Worm (Caenorhabditis elegans) whole organism, L2 larva: Measurements from ENCODE around the gene epg-4.

Experiments
- C34F6.9 ChIP-seq: fragments of 150-350 bp; optimal IDR thresholded peaks from 2 replicates; lab custom pipeline; 2014; ENCODE audit warnings: missing biosample characterization, missing genetic modification characterization
- F13H6.1 ChIP-seq: sonication (generic microtip); optimal IDR thresholded peaks from 2 replicates; lab custom pipeline; 2016; ENCODE audit warnings: missing genetic modification characterization, missing compliant biosample characterization
- R02D3.7 ChIP-seq: fragments of 150-350 bp; optimal IDR thresholded peaks from 2 replicates; lab custom pipeline; 2014; ENCODE audit warnings: missing biosample characterization, missing genetic modification characterization
- Y55F3AM.14 ChIP-seq: fragments of 200-800 bp; sonication (Bioruptor generic); optimal IDR thresholded peaks from 2 replicates; lab custom pipeline; 2018; ENCODE audit warnings: mild to moderate bottlenecking, missing genetic modification characterization, missing compliant biosample characterization
- alr-1 ChIP-seq: fragments of 150-350 bp; optimal IDR thresholded peaks from 2 replicates; lab custom pipeline; 2014; ENCODE audit warnings: missing biosample characterization, missing genetic modification characterization
- aly-2 ChIP-seq: fragments of 150-350 bp; optimal IDR thresholded peaks from 2 replicates; lab custom pipeline; 2014; ENCODE audit warnings: missing biosample characterization, missing genetic modification characterization
- ama-1 ChIP-seq: fragments of 150-350 bp; optimal IDR thresholded peaks from 2 replicates; lab custom pipeline; 2018; ENCODE audit warnings: inconsistent platforms
- ceh-16 ChIP-seq: fragments of 150-350 bp; optimal IDR thresholded peaks from 2 replicates; lab custom pipeline; 2014; ENCODE audit warnings: missing biosample characterization, missing genetic modification characterization
- ceh-82 ChIP-seq: fragments of 150-350 bp; optimal IDR thresholded peaks from 2 replicates; lab custom pipeline; 2014; ENCODE audit warnings: missing biosample characterization, missing genetic modification characterization
- crh-2 ChIP-seq: sonication (generic microtip); optimal IDR thresholded peaks from 2 replicates; lab custom pipeline; 2017; ENCODE audit warnings: missing biosample characterization, missing genetic modification characterization
- dmd-4 ChIP-seq: sonication (generic microtip); optimal IDR thresholded peaks from 2 replicates; lab custom pipeline; 2017; ENCODE audit warnings: missing biosample characterization, missing genetic modification characterization
- egl-27 ChIP-seq: sonication (generic microtip); optimal IDR thresholded peaks from 3 replicates; lab custom pipeline; 2017; ENCODE audit warnings: missing biosample characterization, missing genetic modification reagents, missing genetic modification characterization
- elt-1 ChIP-seq: fragments of 150-350 bp; optimal IDR thresholded peaks from 2 replicates; lab custom pipeline; 2014; ENCODE audit warnings: missing biosample characterization, missing genetic modification characterization
- elt-3 ChIP-seq: sonication (generic microtip); optimal IDR thresholded peaks from 2 replicates; lab custom pipeline; 2017; ENCODE audit warnings: missing biosample characterization, missing genetic modification characterization
- fos-1 ChIP-seq: fragments of 150-350 bp; optimal IDR thresholded peaks from 2 replicates; lab custom pipeline; 2014; ENCODE audit warnings: missing biosample characterization, missing genetic modification characterization
- gmeb-1 ChIP-seq: fragments of 150-350 bp; optimal IDR thresholded peaks from 2 replicates; lab custom pipeline; 2014; ENCODE audit warnings: missing biosample characterization, missing genetic modification characterization
- lin-11 ChIP-seq: fragments of 150-350 bp; sonication (generic microtip); optimal IDR thresholded peaks from 2 replicates; lab custom pipeline; 2014; ENCODE audit warnings: missing biosample characterization, missing genetic modification characterization, inconsistent platforms, mixed read lengths
- lin-13 ChIP-seq: fragments of 150-350 bp; optimal IDR thresholded peaks from 2 replicates; lab custom pipeline; 2014; ENCODE audit warnings: missing biosample characterization, missing genetic modification reagents, missing genetic modification characterization
- lin-39 ChIP-seq: fragments of 150-350 bp; optimal IDR thresholded peaks from 2 replicates; lab custom pipeline; 2014; ENCODE audit warnings: missing biosample characterization, missing genetic modification reagents, missing genetic modification characterization
- lsy-2 ChIP-seq, 2 experiments: fragments of 150-350 bp in 1 of 2; sonication (generic microtip) in 1 of 2; optimal IDR thresholded peaks; 2 replicates each; lab custom pipeline; 2014 to 2017; ENCODE audit warnings: missing biosample characterization in 2 of 2, missing genetic modification characterization in 2 of 2
- mbf-1 ChIP-seq: sonication (generic microtip); optimal IDR thresholded peaks from 2 replicates; lab custom pipeline; 2017; ENCODE audit warnings: missing biosample characterization, missing genetic modification characterization
- mdl-1 ChIP-seq, 2 experiments: fragments of 150-350 bp in 1 of 2; sonication (generic microtip) in 1 of 2; optimal IDR thresholded peaks; 2 replicates each; lab custom pipeline; 2017; ENCODE audit warnings: missing biosample characterization in 2 of 2, missing genetic modification characterization in 2 of 2
- nhr-10 ChIP-seq: sonication (generic microtip); optimal IDR thresholded peaks from 2 replicates; lab custom pipeline; 2017; ENCODE audit warnings: missing biosample characterization, missing genetic modification characterization
- nhr-11 ChIP-seq: fragments of 150-350 bp; optimal IDR thresholded peaks from 2 replicates; lab custom pipeline; 2014; ENCODE audit warnings: missing biosample characterization, missing genetic modification characterization
- nhr-12 ChIP-seq: fragments of 150-350 bp; optimal IDR thresholded peaks from 2 replicates; lab custom pipeline; 2014; ENCODE audit warnings: missing biosample characterization, missing genetic modification characterization
- nhr-129 ChIP-seq: fragments of 150-350 bp; optimal IDR thresholded peaks from 2 replicates; lab custom pipeline; 2014; ENCODE audit warnings: missing biosample characterization, missing genetic modification characterization
- nhr-21 ChIP-seq: fragments of 150-350 bp; optimal IDR thresholded peaks from 2 replicates; lab custom pipeline; 2014; ENCODE audit warnings: missing biosample characterization, missing genetic modification characterization
- nhr-23 ChIP-seq: fragments of 150-350 bp; optimal IDR thresholded peaks from 2 replicates; lab custom pipeline; 2014; ENCODE audit warnings: missing biosample characterization, missing genetic modification reagents, missing genetic modification characterization
- nhr-237 ChIP-seq: fragments of 150-350 bp; optimal IDR thresholded peaks from 2 replicates; lab custom pipeline; 2014; ENCODE audit warnings: missing biosample characterization, missing genetic modification characterization
- nhr-25 ChIP-seq: fragments of 150-350 bp; sonication (generic microtip); optimal IDR thresholded peaks from 3 replicates; lab custom pipeline; 2014; ENCODE audit warnings: missing biosample characterization, missing genetic modification characterization
- nhr-6 ChIP-seq: fragments of 150-350 bp; optimal IDR thresholded peaks from 2 replicates; lab custom pipeline; 2014; ENCODE audit warnings: missing biosample characterization, missing genetic modification characterization
- nhr-77 ChIP-seq: fragments of 150-350 bp; optimal IDR thresholded peaks from 2 replicates; lab custom pipeline; 2014; ENCODE audit warnings: missing biosample characterization, missing genetic modification characterization
- peb-1 ChIP-seq: fragments of 150-350 bp; optimal IDR thresholded peaks from 2 replicates; lab custom pipeline; 2014; ENCODE audit warnings: missing biosample characterization, missing genetic modification characterization
- skn-1 ChIP-seq: sonication (generic microtip); optimal IDR thresholded peaks from 2 replicates; lab custom pipeline; 2017; ENCODE audit warnings: missing biosample characterization, missing genetic modification characterization
- sma-3 ChIP-seq: sonication (generic microtip); optimal IDR thresholded peaks from 2 replicates; lab custom pipeline; 2016; ENCODE audit warnings: missing genetic modification reagents, missing genetic modification characterization, missing compliant biosample characterization
- sma-9 ChIP-seq, 2 experiments: fragments of 150-350 bp in 1 of 2; sonication (generic microtip) in 1 of 2; optimal IDR thresholded peaks; 2 replicates each; lab custom pipeline; 2014 to 2016; ENCODE audit warnings: missing genetic modification characterization in 2 of 2, mild to moderate bottlenecking in 1 of 2, missing biosample characterization in 1 of 2, missing compliant biosample characterization in 1 of 2, missing genetic modification reagents in 1 of 2, moderate library complexity in 1 of 2
- snpc-4 ChIP-seq: fragments of 150-350 bp; optimal IDR thresholded peaks from 2 replicates; lab custom pipeline; 2014; ENCODE audit warnings: missing biosample characterization, missing genetic modification characterization
- unc-39 ChIP-seq: fragments of 150-350 bp; optimal IDR thresholded peaks from 2 replicates; lab custom pipeline; 2014; ENCODE audit warnings: missing biosample characterization, missing genetic modification characterization
- unc-55 ChIP-seq: fragments of 150-350 bp; sonication (generic microtip); optimal IDR thresholded peaks from 3 replicates; lab custom pipeline; 2014; ENCODE audit warnings: missing biosample characterization, missing genetic modification reagents, missing genetic modification characterization
- unc-62 ChIP-seq: fragments of 150-350 bp; optimal IDR thresholded peaks from 2 replicates; lab custom pipeline; 2014; ENCODE audit warnings: missing biosample characterization, missing genetic modification reagents, missing genetic modification characterization
- zag-1 ChIP-seq: fragments of 150-350 bp; optimal IDR thresholded peaks from 2 replicates; lab custom pipeline; 2014; ENCODE audit warnings: missing biosample characterization, missing genetic modification characterization
- ztf-1 ChIP-seq: fragments of 200-800 bp; sonication (Bioruptor generic); conservative IDR thresholded peaks from 2 replicates; pipeline ENCODE4 v1.3.6; 2022; ENCODE audit warnings: missing genetic modification characterization, missing compliant biosample characterization
- ztf-11 ChIP-seq: sonication (generic microtip); optimal IDR thresholded peaks from 2 replicates; lab custom pipeline; 2017; ENCODE audit warnings: missing biosample characterization, missing genetic modification characterization
- ztf-4 ChIP-seq: fragments of 150-350 bp; optimal IDR thresholded peaks from 2 replicates; lab custom pipeline; 2014; ENCODE audit warnings: missing biosample characterization, missing genetic modification characterization

epg-4 gene

ce11 chrIII:7209721-7210120 lies 27.8 kb downstream of the epg-4 start, which contains the start of gene R151.2:
Gene R151.2 (plus strand): TSS chrIII:7209967.
- TF ChIP-seq F13H6.1 (tag; lab: Kevin White, UChicago), result no peak
- no peak for TF ChIP-seq nhr-12
- no peak for TF ChIP-seq gmeb-1
- TF ChIP-seq unc-39, result no peak
- TF ChIP-seq sma-3 (GFP tag; lab: Kevin White, UChicago), result no peak
- no peak for TF ChIP-seq egl-27

ce11 chrIII:7210486-7210885 lies 28.5 kb downstream of the epg-4 start:
- TF ChIP-seq unc-55 (GFP tag; lab: Kevin White, UChicago) (peak; percentile 22), sma-3 (GFP tag; lab: Kevin White, UChicago) (no peak)

ce11 chrIII:7212028-7212427 lies 30.1 kb downstream of the epg-4 start:
- TF ChIP-seq R02D3.7 (tag; lab: Kevin White, UChicago) (no peak), lsy-2 (tag; optimal IDR thresholded peaks at IDR 0.05; lab: Kevin White, UChicago) (no peak), nhr-23 (tag; lab: Kevin White, UChicago) (no peak), mbf-1 (no peak), egl-27 (no peak), fos-1 (peak; percentile 62), ama-1 (lab: Kevin White, UChicago) (no peak), lin-39 (tag; lab: Kevin White, UChicago) (no peak), aly-2 (tag; lab: Kevin White, UChicago) (no peak), nhr-77 (no peak), nhr-21 (tag; lab: Kevin White, UChicago) (no peak), snpc-4 (tag; lab: Kevin White, UChicago) (no peak), gmeb-1 (peak; percentile 19), dmd-4 (no peak), zag-1 (no peak), lin-11 (tag; lab: Kevin White, UChicago) (no peak), nhr-237 (no peak)
- TF ChIP-seq, all 48 proteins: peak for 2

ce11 chrIII:7215532-7215931 lies 33.6 kb downstream of the epg-4 start:
- TF ChIP-seq nhr-129, result peak; percentile 55
- TF ChIP-seq mdl-1 (tag; optimal IDR thresholded peaks at IDR 0.05; lab: Kevin White, UChicago), result no peak
- no peak for TF ChIP-seq ztf-1 (GFP tag; lab: Robert Waterston, UW)
- no peak for TF ChIP-seq lin-11 (tag; lab: Kevin White, UChicago)
- no peak for TF ChIP-seq C34F6.9 (tag; lab: Kevin White, UChicago)
- no peak for TF ChIP-seq nhr-11 (tag; lab: Kevin White, UChicago)
- no peak for TF ChIP-seq nhr-25 (tag; lab: Kevin White, UChicago)
- no peak for TF ChIP-seq ztf-4 (tag; lab: Kevin White, UChicago)
- no peak for TF ChIP-seq nhr-23 (tag; lab: Kevin White, UChicago)
- no peak for TF ChIP-seq alr-1
- no peak for TF ChIP-seq ztf-11 (tag; lab: Kevin White, UChicago)
- no peak for TF ChIP-seq lin-39 (tag; lab: Kevin White, UChicago)
- no peak for TF ChIP-seq Y55F3AM.14
- no peak for TF ChIP-seq elt-1 (tag; lab: Kevin White, UChicago)
- TF ChIP-seq crh-2 (tag; lab: Kevin White, UChicago), result no peak
- no peak for TF ChIP-seq sma-3 (GFP tag; lab: Kevin White, UChicago)
- TF ChIP-seq skn-1, result no peak
- TF ChIP-seq unc-39, result no peak
- no peak for TF ChIP-seq ceh-82
- TF ChIP-seq unc-62 (GFP tag; lab: Kevin White, UChicago), result no peak
- TF ChIP-seq nhr-237, result no peak
- no peak for TF ChIP-seq zag-1
- no peak for TF ChIP-seq nhr-10 (tag; lab: Kevin White, UChicago)
- no peak for TF ChIP-seq unc-55 (GFP tag; lab: Kevin White, UChicago)
- peak; percentile 19 for TF ChIP-seq sma-9 (GFP tag; optimal IDR thresholded peaks at IDR 0.05; lab: Kevin White, UChicago)
- TF ChIP-seq sma-9 (tag; optimal IDR thresholded peaks at IDR 0.05; lab: Kevin White, UChicago), result no peak
- TF ChIP-seq ama-1 (lab: Kevin White, UChicago), result no peak
- no peak for TF ChIP-seq nhr-21 (tag; lab: Kevin White, UChicago)
- TF ChIP-seq aly-2 (tag; lab: Kevin White, UChicago), result no peak
- no peak for TF ChIP-seq R02D3.7 (tag; lab: Kevin White, UChicago)
- TF ChIP-seq elt-3 (tag; lab: Kevin White, UChicago), result no peak
- no peak for TF ChIP-seq ceh-16 (tag; lab: Kevin White, UChicago)
- peak in 1 of 2 experiments; percentile 16 for TF ChIP-seq lsy-2 (tag; optimal IDR thresholded peaks at IDR 0.05; lab: Kevin White, UChicago)
- TF ChIP-seq lin-13, result no peak
- no peak for TF ChIP-seq nhr-6
- TF ChIP-seq F13H6.1 (tag; lab: Kevin White, UChicago), result peak; percentile 13
- TF ChIP-seq peb-1 (tag; lab: Kevin White, UChicago), result no peak
